Worm (Caenorhabditis elegans) whole organism, dauer: ENCODE measurements around the gene sms-3.

ENCODE experiments used
- unc-62 ChIP-seq: sonication (generic microtip); optimal IDR thresholded peaks from 2 replicates; lab custom pipeline; 2017; ENCODE audit warnings: missing biosample characterization, missing genetic modification reagents, missing genetic modification characterization

sms-3 gene

DNA sequence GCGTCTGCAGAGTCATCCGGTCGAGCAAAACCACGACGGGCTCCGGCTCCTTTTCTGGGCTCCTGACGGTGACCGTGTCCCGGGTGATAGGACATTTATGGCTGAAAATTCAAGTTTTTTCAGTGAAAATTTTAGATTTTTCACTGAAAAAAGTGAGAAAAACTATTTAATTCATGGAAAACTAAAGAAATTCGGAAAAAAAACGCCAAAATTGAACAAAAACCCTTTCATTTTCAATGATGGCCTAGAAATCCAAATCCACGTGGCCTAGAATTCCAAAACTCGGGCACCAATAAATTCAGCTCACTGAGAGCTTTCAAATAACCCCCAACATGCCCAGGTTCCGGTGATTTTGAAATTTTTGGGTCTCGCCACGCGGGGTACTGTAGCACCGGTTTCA lies 46.6 kb downstream of the sms-3 start, which contains the start of gene ddx-35:
Gene ddx-35, minus strand, starts transcription at position 101 of the 400 bp plus-strand sequence.
- no peak for TF ChIP-seq unc-62 (GFP tag; lab: Kevin White, UChicago)

- no peak for TF ChIP-seq unc-62 (GFP tag; lab: Kevin White, UChicago)
These were observed 57.4 kb downstream of the sms-3 start for ce11 chrIII:1543406-1544011.

DNA sequence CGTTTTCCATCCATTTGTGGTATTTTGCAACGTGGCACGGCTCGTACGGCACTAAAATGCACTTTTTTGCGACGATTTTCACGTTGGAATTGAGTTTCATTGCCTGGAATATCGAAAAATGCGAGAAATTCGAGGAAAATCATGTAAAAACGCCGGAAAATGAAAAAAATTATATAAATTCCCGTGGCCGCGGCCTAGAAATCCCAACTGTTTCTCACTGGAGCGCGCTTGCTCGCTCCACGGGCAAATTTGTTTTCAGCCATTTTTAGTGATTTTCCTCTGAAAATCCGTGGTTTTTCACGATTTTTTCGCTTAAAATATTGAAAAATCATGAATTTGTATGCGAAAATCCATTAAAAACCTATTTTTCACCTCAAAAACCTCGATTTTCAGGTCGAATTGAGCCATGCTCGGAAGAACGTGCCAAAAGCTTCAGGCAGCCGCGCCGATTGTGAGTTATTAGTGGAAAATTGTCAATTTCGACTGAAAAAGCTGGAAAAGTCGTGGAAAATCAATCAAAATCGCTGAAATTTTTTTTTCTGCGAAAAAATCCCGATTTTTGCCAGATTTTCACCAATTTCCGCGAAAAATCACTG lies 60.7 kb downstream of the sms-3 start, which contains the start of the genes Y67D2.5 and cisd-3.2:
Gene Y67D2.5, minus strand, starts transcription at position 145 of the 596 bp plus-strand sequence.
Gene cisd-3.2, plus strand, starts transcription at position 394 of the 596 bp plus-strand sequence.
- TF ChIP-seq unc-62 (GFP tag; lab: Kevin White, UChicago): no peak

- no peak for TF ChIP-seq unc-62 (GFP tag; lab: Kevin White, UChicago)
These were observed 61.6 kb downstream of the sms-3 start for ce11 chrIII:1539366-1539765.

ce11 chrIII:1534431-1534830 lies 66.5 kb downstream of the sms-3 start:
- no peak for TF ChIP-seq unc-62 (GFP tag; lab: Kevin White, UChicago)

- no peak for TF ChIP-seq unc-62 (GFP tag; lab: Kevin White, UChicago)
These were observed 67.3 kb downstream of the sms-3 start, which contains the start of gene mtg-1 for ce11 chrIII:1533615-1534014. mtg-1 (plus strand) TSS chrIII:1533774.
